Worm (Caenorhabditis elegans): ENCODE results near the gene srlf-12.

DNA sequence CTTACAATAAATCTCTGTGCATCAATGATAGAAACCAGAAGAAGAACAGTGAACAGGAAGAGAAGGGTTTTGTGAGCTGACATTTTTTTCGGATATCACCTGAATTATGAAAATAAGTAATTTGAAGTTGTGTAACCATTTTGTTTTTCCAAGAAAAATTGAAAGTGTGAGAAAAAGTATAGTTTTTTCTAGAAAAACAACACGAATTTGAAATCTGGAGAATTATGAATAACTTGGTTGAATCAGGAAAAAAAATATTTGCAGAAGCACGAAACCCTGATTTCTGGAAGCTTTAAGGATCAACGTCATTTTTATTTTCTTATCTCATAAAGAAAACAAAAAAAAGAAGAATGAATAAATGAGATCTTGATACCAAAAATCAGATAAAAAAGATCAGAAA, 17.4 kb downstream of the srlf-12 start, which contains the start of gene F13E9.12:
- TF ChIP-seq dao-5 (tag; optimal IDR thresholded peaks at IDR 0.05) (no peak), him-1 (tag; optimal IDR thresholded peaks at IDR 0.05) (no peak), W03F9.2 (tag; optimal IDR thresholded peaks at IDR 0.05) (no peak)

All from whole organism, L4/young adult.